Fruit fly (Drosophila melanogaster) whole organism, prepupa: ENCODE measurements around the gene Mnt.

Experiments
- Blimp-1 ChIP-seq: fragments of 200-800 bp; sonication (Bioruptor generic); optimal IDR thresholded peaks from 3 replicates; lab custom pipeline; 2017; ENCODE audit warnings: missing biosample characterization, missing genetic modification characterization, mild to moderate bottlenecking, moderate library complexity, missing genetic modification reagents
- CG10669 ChIP-seq: fragments of 200-800 bp; sonication (Bioruptor generic); optimal IDR thresholded peaks from 3 replicates; lab custom pipeline; 2018; ENCODE audit warnings: missing biosample characterization, mild to moderate bottlenecking, missing genetic modification characterization, moderate library complexity
- CG11902 ChIP-seq: fragments of 200-800 bp; sonication (Bioruptor generic); optimal IDR thresholded peaks from 3 replicates; lab custom pipeline; 2016; ENCODE audit warnings: missing biosample characterization, missing genetic modification characterization
- CG15336 ChIP-seq: fragments of 200-800 bp; sonication (Bioruptor generic); IDR thresholded peaks from 2 replicates; pipeline ENCODE4 v1.3.6; 2022; ENCODE audit warnings: missing biosample characterization, missing genetic modification characterization
- CG3032 ChIP-seq: fragments of 200-800 bp; optimal IDR thresholded peaks from 2 replicates; lab custom pipeline; 2019; ENCODE audit warnings: missing biosample characterization, mild to moderate bottlenecking, missing genetic modification characterization, moderate library complexity
- CG32006 ChIP-seq: fragments of 200-800 bp; sonication (Bioruptor generic); optimal IDR thresholded peaks from 3 replicates; lab custom pipeline; 2017; ENCODE audit warnings: missing biosample characterization, mild to moderate bottlenecking, missing genetic modification characterization
- CG4318 ChIP-seq: fragments of 200-800 bp; sonication (Bioruptor generic); optimal IDR thresholded peaks from 3 replicates; lab custom pipeline; 2017; ENCODE audit warnings: missing biosample characterization, mild to moderate bottlenecking, missing genetic modification characterization
- CG6163 ChIP-seq: fragments of 200-800 bp; sonication (Bioruptor generic); IDR thresholded peaks from 3 replicates; pipeline ENCODE4 v1.3.6; 2022; ENCODE audit warnings: missing biosample characterization, missing genetic modification characterization
- CG7368 ChIP-seq: fragments of 200-800 bp; sonication (Bioruptor generic); optimal IDR thresholded peaks from 3 replicates; lab custom pipeline; 2016; ENCODE audit warnings: missing biosample characterization, missing genetic modification characterization
- CG8119 ChIP-seq: fragments of 200-800 bp; sonication (Bioruptor generic); IDR thresholded peaks from 3 replicates; pipeline ENCODE4 v1.3.6; 2022; ENCODE audit warnings: missing biosample characterization, missing genetic modification characterization
- CG8319 ChIP-seq: fragments of 200-800 bp; sonication (Bioruptor generic); optimal IDR thresholded peaks from 3 replicates; lab custom pipeline; 2016; ENCODE audit warnings: missing biosample characterization, missing genetic modification characterization
- Eip75B ChIP-seq: fragments of 200-800 bp; sonication (Bioruptor generic); optimal IDR thresholded peaks from 3 replicates; lab custom pipeline; 2016; ENCODE audit warnings: missing biosample characterization, missing genetic modification characterization
- Eip78C ChIP-seq: fragments of 200-800 bp; sonication (Bioruptor generic); peaks from one replicate; lab custom pipeline; 2016; ENCODE audit warnings: missing biosample characterization, missing genetic modification characterization
- Eip93F ChIP-seq: fragments of 200-800 bp; sonication (Bioruptor generic); optimal IDR thresholded peaks from 2 replicates; lab custom pipeline; 2016; ENCODE audit warnings: missing biosample characterization, mild to moderate bottlenecking, missing genetic modification characterization
- Ets96B ChIP-seq: fragments of 200-800 bp; optimal IDR thresholded peaks from 2 replicates; lab custom pipeline; 2019; ENCODE audit warnings: missing biosample characterization, mild to moderate bottlenecking, missing genetic modification characterization, moderate library complexity
- Hr4 ChIP-seq: fragments of 200-800 bp; sonication (Bioruptor generic); optimal IDR thresholded peaks from 3 replicates; lab custom pipeline; 2016; ENCODE audit warnings: missing biosample characterization, missing genetic modification characterization
- Lpt ChIP-seq: fragments of 200-800 bp; sonication (Bioruptor generic); optimal IDR thresholded peaks from 3 replicates; lab custom pipeline; 2016; ENCODE audit warnings: missing biosample characterization, missing genetic modification characterization
- Met ChIP-seq: fragments of 200-800 bp; sonication (Bioruptor generic); optimal IDR thresholded peaks from 3 replicates; lab custom pipeline; 2016; ENCODE audit warnings: missing biosample characterization, missing genetic modification characterization
- OdsH ChIP-seq: fragments of 200-800 bp; sonication (Bioruptor generic); optimal IDR thresholded peaks from 3 replicates; lab custom pipeline; 2016; ENCODE audit warnings: missing biosample characterization, missing genetic modification characterization
- Sox102F ChIP-seq: fragments of 200-800 bp; sonication (Bioruptor generic); optimal IDR thresholded peaks from 2 replicates; lab custom pipeline; 2016; ENCODE audit warnings: missing biosample characterization, mild to moderate bottlenecking, missing genetic modification characterization
- Sox15 ChIP-seq: fragments of 200-800 bp; sonication (Bioruptor generic); optimal IDR thresholded peaks from 3 replicates; lab custom pipeline; 2016; ENCODE audit warnings: missing biosample characterization, missing genetic modification characterization
- achi ChIP-seq: fragments of 200-800 bp; sonication (Bioruptor generic); optimal IDR thresholded peaks from 3 replicates; lab custom pipeline; 2016; ENCODE audit warnings: missing biosample characterization, missing genetic modification characterization
- acj6 ChIP-seq: fragments of 200-800 bp; sonication (Bioruptor generic); optimal IDR thresholded peaks from 3 replicates; lab custom pipeline; 2016; ENCODE audit warnings: missing biosample characterization, missing genetic modification characterization
- dac ChIP-seq: fragments of 200-800 bp; sonication (Bioruptor generic); optimal IDR thresholded peaks from 2 replicates; lab custom pipeline; 2017; ENCODE audit warnings: missing biosample characterization, mild to moderate bottlenecking, missing genetic modification characterization
- eg ChIP-seq: fragments of 200-800 bp; sonication (Bioruptor generic); IDR thresholded peaks from 3 replicates; pipeline ENCODE4 v1.3.6; 2022; ENCODE audit warnings: missing biosample characterization, missing genetic modification characterization
- esn ChIP-seq: fragments of 200-800 bp; sonication (Bioruptor generic); optimal IDR thresholded peaks from 2 replicates; lab custom pipeline; 2016; ENCODE audit warnings: missing biosample characterization, mild to moderate bottlenecking, missing genetic modification characterization, moderate library complexity
- fd85E ChIP-seq: fragments of 200-800 bp; sonication (Bioruptor generic); optimal IDR thresholded peaks from 3 replicates; lab custom pipeline; 2016; ENCODE audit warnings: missing biosample characterization, missing genetic modification characterization
- lz ChIP-seq: fragments of 200-800 bp; sonication (Bioruptor generic); optimal IDR thresholded peaks from 3 replicates; lab custom pipeline; 2016; ENCODE audit warnings: missing biosample characterization, missing genetic modification characterization
- pdm3 ChIP-seq: fragments of 200-800 bp; sonication (Bioruptor generic); optimal IDR thresholded peaks from 3 replicates; lab custom pipeline; 2016; ENCODE audit warnings: missing biosample characterization, missing genetic modification characterization
- spab ChIP-seq: fragments of 200-800 bp; sonication (Bioruptor generic); optimal IDR thresholded peaks from 2 replicates; lab custom pipeline; 2017; ENCODE audit warnings: missing biosample characterization, mild to moderate bottlenecking, missing genetic modification characterization, missing genetic modification reagents
- ss ChIP-seq, 2 experiments: fragments of 200-800 bp; sonication (Bioruptor generic); optimal IDR thresholded peaks; 2 replicates in 1 of 2; 3 replicates in 1 of 2; lab custom pipeline; 2017 to 2018; ENCODE audit warnings: mild to moderate bottlenecking in 2 of 2, missing biosample characterization in 2 of 2, missing genetic modification characterization in 2 of 2, moderate library complexity in 1 of 2
- svp ChIP-seq: fragments of 200-800 bp; sonication (Bioruptor generic); peaks from one replicate; lab custom pipeline; 2016; ENCODE audit warnings: missing biosample characterization, missing genetic modification characterization
- topi ChIP-seq: fragments of 200-800 bp; sonication (Bioruptor generic); optimal IDR thresholded peaks from 3 replicates; lab custom pipeline; 2016; ENCODE audit warnings: missing biosample characterization, missing genetic modification characterization
- vri ChIP-seq: fragments of 200-800 bp; sonication (Bioruptor generic); optimal IDR thresholded peaks from 3 replicates; lab custom pipeline; 2016; ENCODE audit warnings: missing biosample characterization, mild to moderate bottlenecking, missing genetic modification characterization

Gene Mnt

DNA sequence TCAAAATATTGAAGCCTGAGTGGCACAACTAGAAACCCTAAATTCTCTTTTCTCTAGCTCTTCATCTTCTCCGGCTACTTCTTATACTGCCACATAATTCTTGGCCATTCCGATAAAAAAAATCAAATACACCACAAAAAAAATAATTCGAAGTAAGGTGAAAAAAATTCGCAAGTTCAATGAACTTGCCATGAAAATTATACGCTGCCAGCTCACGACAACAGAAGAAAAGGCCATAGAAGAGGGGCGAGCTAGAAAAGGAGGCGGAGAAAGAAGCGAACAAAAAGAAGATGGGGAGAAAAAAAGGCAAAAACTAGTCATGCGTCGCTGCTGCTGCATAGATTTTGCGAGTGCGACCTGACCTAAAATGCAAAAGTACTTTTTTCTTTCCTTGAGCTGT lies 53.4 kb downstream of the Mnt start:
- TF ChIP-seq Met = no peak
- no peak for TF ChIP-seq CG8319
- no peak for TF ChIP-seq CG3032
- TF ChIP-seq Sox15 (GFP tag; lab: Kevin White, UChicago) = no peak
- TF ChIP-seq Eip75B (GFP tag; lab: Kevin White, UChicago) = no peak
- no peak for TF ChIP-seq CG7368 (GFP tag; lab: Kevin White, UChicago)
- no peak for TF ChIP-seq esn (GFP tag; lab: Kevin White, UChicago)
- TF ChIP-seq fd85E (GFP tag; lab: Kevin White, UChicago) = no peak
- TF ChIP-seq CG11902 (GFP tag; lab: Kevin White, UChicago) = no peak

DNA sequence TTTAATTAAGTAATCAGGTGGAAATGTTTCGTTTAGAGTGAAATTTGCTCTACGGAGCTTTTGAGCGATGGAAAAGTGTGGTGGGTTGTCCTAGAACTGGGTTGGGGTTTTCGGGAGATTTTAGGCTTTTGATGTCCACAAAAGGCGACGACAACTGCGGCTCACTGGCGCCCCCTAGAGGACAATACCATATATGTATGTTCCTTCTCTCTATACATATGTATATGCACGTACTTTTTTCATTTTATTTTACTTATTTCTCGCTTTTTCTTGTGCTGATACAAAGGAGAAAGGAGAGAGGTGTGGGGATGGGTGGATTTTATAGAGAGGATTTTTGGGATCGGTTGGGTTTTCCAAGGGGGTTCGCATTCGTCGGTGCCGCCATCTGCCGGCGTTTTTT lies 54.3 kb downstream of the Mnt start:
- TF ChIP-seq Lpt (GFP tag; lab: Kevin White, UChicago) = no peak
- TF ChIP-seq esn (GFP tag; lab: Kevin White, UChicago) = no peak
- TF ChIP-seq pdm3 (GFP tag; lab: Kevin White, UChicago) = no peak
- TF ChIP-seq acj6 = no peak
- TF ChIP-seq Sox102F (GFP tag; lab: Kevin White, UChicago) = no peak
- TF ChIP-seq Eip93F (GFP tag; lab: Kevin White, UChicago) = no peak
- TF ChIP-seq CG7368 (GFP tag; lab: Kevin White, UChicago) = no peak
- no peak for TF ChIP-seq dac (GFP tag; lab: Kevin White, UChicago)

DNA sequence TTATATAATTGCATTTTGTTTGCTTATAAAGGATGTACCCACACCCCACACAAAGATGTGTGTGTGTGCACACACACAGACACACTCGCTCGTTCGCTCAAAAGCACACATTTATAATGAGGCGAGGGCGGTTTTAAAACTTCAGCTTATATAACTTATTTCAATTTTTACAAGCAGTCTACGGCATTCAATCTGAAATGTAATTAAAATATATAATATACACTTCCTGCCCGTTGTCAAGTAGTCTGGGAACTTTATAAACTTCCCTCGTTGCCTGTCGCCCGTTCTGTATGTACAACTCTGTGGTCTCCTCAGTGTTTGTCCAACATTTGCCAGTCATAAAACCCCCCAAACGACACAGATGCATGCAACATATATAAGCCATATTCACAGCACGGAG lies 59.3 kb downstream of the Mnt start:
- TF ChIP-seq spab (GFP tag; lab: Kevin White, UChicago) (no peak), ss (GFP tag; optimal IDR thresholded peaks at IDR 0.05; lab: Kevin White, UChicago) (peak in 1 of 2 experiments; percentile 28), svp (GFP tag; lab: Kevin White, UChicago) (peak; percentile 56), Hr4 (GFP tag; lab: Kevin White, UChicago) (peak; percentile 36), lz (no peak), achi (GFP tag; lab: Kevin White, UChicago) (no peak), Eip75B (GFP tag; lab: Kevin White, UChicago) (peak; percentile 28), pdm3 (GFP tag; lab: Kevin White, UChicago) (peak; percentile 18), topi (GFP tag; lab: Kevin White, UChicago) (no peak), Eip78C (GFP tag; lab: Kevin White, UChicago) (peak; percentile 63), CG15336 (GFP tag; lab: Robert Waterston, UW) (peak; percentile 29; the same call in 1 of the 2 replicates), CG4318 (GFP tag; lab: Kevin White, UChicago) (peak; percentile 13), CG8119 (GFP tag; lab: Robert Waterston, UW) (0 out of 3 replicates have a peak, but pooled peaks have one; percentile 16), vri (GFP tag; lab: Kevin White, UChicago) (no peak), eg (peak; percentile 61; the same call in 2 of the 3 replicates), CG6163 (GFP tag; lab: Robert Waterston, UW) (peak; percentile 62; the same call in 2 of the 3 replicates), OdsH (no peak), CG10669 (peak; percentile 8), CG32006 (GFP tag; lab: Kevin White, UChicago) (peak; percentile 48), Ets96B (tag; lab: Kevin White, UChicago) (peak; percentile 28)

DNA sequence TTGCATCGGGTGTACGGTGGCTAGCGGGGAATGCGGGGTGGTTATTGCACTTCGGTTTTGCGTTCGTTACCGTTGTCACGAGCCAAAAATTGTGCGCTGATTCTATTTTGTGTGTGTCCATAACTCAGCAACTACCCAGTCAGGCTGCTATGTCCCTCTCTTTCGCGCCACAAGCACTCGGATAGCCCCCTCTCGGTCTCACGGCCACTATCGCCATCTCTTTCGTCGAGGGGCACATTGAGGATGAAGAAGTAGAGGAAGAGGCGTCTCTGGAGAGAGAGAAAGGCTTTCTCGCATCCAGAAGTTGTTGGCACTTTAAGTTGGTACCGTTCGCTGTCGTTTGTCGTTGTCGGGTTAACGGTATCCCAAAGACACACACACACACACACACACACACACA lies 66.2 kb downstream of the Mnt start:
- TF ChIP-seq Eip78C (GFP tag; lab: Kevin White, UChicago) (peak; percentile 16), Blimp-1 (GFP tag; lab: Kevin White, UChicago) (no peak)
- TF ChIP-seq, all 60 proteins: peak for 1
